Fruit fly (Drosophila melanogaster): ENCODE data around the gene CAH16.
A peak's percentile ranks its signal among the peaks of the same experiment; 100 is the strongest.

CAH16 gene

DNA sequence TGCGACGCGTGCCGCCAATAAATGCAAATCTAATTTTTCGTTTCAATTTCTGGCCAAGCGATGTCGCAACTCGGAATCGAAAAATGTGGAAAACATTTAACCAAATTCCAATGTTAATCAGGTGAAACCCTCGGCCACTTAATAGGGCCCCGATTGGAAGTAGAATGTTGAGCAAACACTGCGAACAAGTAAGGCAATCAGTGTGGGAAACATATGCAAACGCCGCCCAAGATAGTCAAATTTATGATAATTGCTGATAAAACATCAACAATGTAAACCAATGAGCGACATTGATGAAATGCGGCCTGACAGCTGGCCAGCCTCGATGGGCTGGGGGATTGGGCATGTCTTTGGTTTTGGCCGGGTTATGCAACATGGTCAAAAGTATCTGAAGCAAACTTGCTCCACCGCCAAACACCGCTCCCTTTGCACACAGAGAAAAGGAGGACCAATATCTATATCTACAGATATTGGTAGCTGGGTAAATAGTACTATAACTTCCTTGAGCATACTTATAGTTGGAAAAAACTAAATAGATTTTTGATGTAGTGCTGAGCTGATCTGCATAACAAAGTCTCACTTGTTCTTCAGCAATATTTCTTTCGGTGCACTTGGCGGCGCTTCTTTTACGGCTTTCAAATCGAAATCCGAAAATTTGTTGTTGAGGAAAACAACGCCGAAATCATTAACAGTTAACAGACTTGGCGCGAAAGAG, 12.6 kb upstream of the CAH16 start (continued):
- TF ChIP-seq CG32006 (GFP tag; optimal IDR thresholded peaks at IDR 0.05): peak; percentile 46
- peak; percentile 77 for TF ChIP-seq Hr39 (GFP tag; optimal IDR thresholded peaks at IDR 0.05)
- TF ChIP-seq cyc (GFP tag; optimal IDR thresholded peaks at IDR 0.05): peak; percentile 81
- peak; percentile 74 for TF ChIP-seq CG6163 (GFP tag; IDR thresholded peaks at IDR 0.05)
- no peak for TF ChIP-seq Ets96B (tag; optimal IDR thresholded peaks at IDR 0.05)
- peak; percentile 68 for TF ChIP-seq OdsH (GFP tag; optimal IDR thresholded peaks at IDR 0.05)
- no peak for TF ChIP-seq fkh (GFP tag; optimal IDR thresholded peaks at IDR 0.05)
- TF ChIP-seq Hr4 (GFP tag; optimal IDR thresholded peaks at IDR 0.05): peak; percentile 32
- peak; percentile 68 for TF ChIP-seq acj6 (GFP tag; optimal IDR thresholded peaks at IDR 0.05)
- TF ChIP-seq Sox14 (GFP tag; optimal IDR thresholded peaks at IDR 0.05): peak; percentile 51
- peak; percentile 69 for TF ChIP-seq pdm3 (GFP tag; optimal IDR thresholded peaks at IDR 0.05)
- TF ChIP-seq Gug (GFP tag; IDR thresholded peaks at IDR 0.05): no peak
- peak; percentile 73 for TF ChIP-seq Ets21C (GFP tag; optimal IDR thresholded peaks at IDR 0.05)
- TF ChIP-seq CG10631 (GFP tag; optimal IDR thresholded peaks at IDR 0.05): peak; percentile 16
- TF ChIP-seq CG1621 (tag; optimal IDR thresholded peaks at IDR 0.05): no peak
- TF ChIP-seq CG8319 (GFP tag; optimal IDR thresholded peaks at IDR 0.05): peak; percentile 61
- TF ChIP-seq fd59A (GFP tag; optimal IDR thresholded peaks at IDR 0.05): no peak

DNA sequence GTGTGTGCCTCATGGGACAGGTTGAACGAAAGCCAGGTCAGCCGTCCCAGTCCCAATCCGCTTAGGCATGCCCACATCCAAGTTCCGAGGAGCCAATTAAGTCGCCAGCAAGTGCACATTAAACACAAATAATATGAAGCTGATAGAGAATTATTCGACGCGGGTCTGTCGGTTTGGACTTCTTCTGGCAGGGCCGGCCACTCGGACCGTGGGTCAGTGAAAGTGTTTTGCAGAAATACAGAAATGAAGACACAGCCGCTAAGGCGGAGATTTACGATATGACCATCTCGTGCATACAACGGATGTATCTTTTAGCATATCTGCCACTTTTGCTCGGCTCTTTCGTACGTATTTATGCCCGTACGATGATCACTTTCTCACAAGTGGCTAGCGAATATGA, 11.8 kb upstream of the CAH16 start:
- TF ChIP-seq Blimp-1 (GFP tag; optimal IDR thresholded peaks at IDR 0.05) (peak; percentile 92), CG6854 (GFP tag; optimal IDR thresholded peaks at IDR 0.05) (peak; percentile 54), CG8119 (GFP tag; IDR thresholded peaks at IDR 0.05) (no peak)

DNA sequence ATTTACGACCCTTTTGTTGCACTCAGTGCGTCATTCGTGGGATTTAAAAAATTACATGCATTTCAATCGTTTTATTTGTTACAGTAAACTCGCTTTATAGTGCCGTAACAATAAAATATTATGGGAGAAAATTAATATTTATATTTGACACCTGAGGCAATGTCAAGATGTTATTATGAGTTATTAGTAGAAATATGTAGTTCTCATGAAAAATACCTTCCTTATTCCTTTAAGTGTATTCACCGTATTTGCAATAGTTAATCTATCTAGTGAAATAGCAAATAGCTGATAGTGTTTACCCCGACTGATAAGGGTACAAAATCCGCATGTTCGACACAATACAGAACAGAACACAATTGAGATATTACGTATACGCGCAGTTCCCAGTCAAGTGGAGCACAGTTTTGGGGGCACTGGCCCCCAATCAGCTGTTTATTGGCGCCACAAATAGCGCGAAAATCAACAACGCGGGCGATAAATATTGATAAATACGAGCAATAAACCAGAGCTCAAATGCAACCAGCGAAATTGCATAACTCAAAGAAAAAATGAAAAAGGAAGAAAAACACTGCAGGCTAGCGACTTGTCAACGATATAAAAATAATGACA, 9.5 kb upstream of the CAH16 start:
- TF ChIP-seq Hr4 (GFP tag; optimal IDR thresholded peaks at IDR 0.05): peak; percentile 49
- TF ChIP-seq eg (GFP tag; IDR thresholded peaks at IDR 0.05): peak; percentile 58
- peak; percentile 32 for TF ChIP-seq OdsH (GFP tag; optimal IDR thresholded peaks at IDR 0.05)
- TF ChIP-seq svp (GFP tag): no peak
- TF ChIP-seq CG34406 (GFP tag; optimal IDR thresholded peaks at IDR 0.05): no peak
- TF ChIP-seq CG6808 (GFP tag; optimal IDR thresholded peaks at IDR 0.05): no peak
- no peak for TF ChIP-seq fd59A (GFP tag; optimal IDR thresholded peaks at IDR 0.05)
- peak; percentile 16; the same call in 1 of the 3 replicates for TF ChIP-seq CG6163 (GFP tag; IDR thresholded peaks at IDR 0.05)
- peak; percentile 8 for TF ChIP-seq CG1621 (tag; optimal IDR thresholded peaks at IDR 0.05)
- no peak for TF ChIP-seq CG3032 (tag; optimal IDR thresholded peaks at IDR 0.05)
- TF ChIP-seq CG8119 (GFP tag; IDR thresholded peaks at IDR 0.05): peak; percentile 51; the same call in 1 of the 3 replicates
- no peak for TF ChIP-seq CG10669 (GFP tag; optimal IDR thresholded peaks at IDR 0.05)
- peak; percentile 39 for TF ChIP-seq CG32006 (GFP tag; optimal IDR thresholded peaks at IDR 0.05)
- TF ChIP-seq CG10631 (GFP tag; optimal IDR thresholded peaks at IDR 0.05): peak; percentile 11
- peak; percentile 42 for TF ChIP-seq vri (GFP tag; optimal IDR thresholded peaks at IDR 0.05)
- peak; percentile 33 for TF ChIP-seq pdm3 (GFP tag; optimal IDR thresholded peaks at IDR 0.05)
- TF ChIP-seq Eip78C (GFP tag): peak; percentile 63
- no peak for TF ChIP-seq acj6 (GFP tag; optimal IDR thresholded peaks at IDR 0.05)
- TF ChIP-seq CG6854 (GFP tag; optimal IDR thresholded peaks at IDR 0.05): no peak
- peak; percentile 14 for TF ChIP-seq CG8632 (GFP tag; optimal IDR thresholded peaks at IDR 0.05)

- TF ChIP-seq acj6 (GFP tag; optimal IDR thresholded peaks at IDR 0.05) (peak; percentile 32), OdsH (GFP tag; optimal IDR thresholded peaks at IDR 0.05) (peak; percentile 44), eg (GFP tag; IDR thresholded peaks at IDR 0.05) (peak; percentile 80), CG4318 (GFP tag; optimal IDR thresholded peaks at IDR 0.05) (peak; percentile 65), CG34406 (GFP tag; optimal IDR thresholded peaks at IDR 0.05) (peak; percentile 31), Ets21C (GFP tag; optimal IDR thresholded peaks at IDR 0.05) (no peak), CG11294 (GFP tag; IDR thresholded peaks at IDR 0.05) (0 out of 2 replicates have a peak, but pooled peaks have one; percentile 50), Hr38 (GFP tag; optimal IDR thresholded peaks at IDR 0.05) (no peak), topi (GFP tag; optimal IDR thresholded peaks at IDR 0.05) (peak; percentile 1), Hr4 (GFP tag; optimal IDR thresholded peaks at IDR 0.05) (peak; percentile 92), CG15336 (GFP tag; IDR thresholded peaks at IDR 0.05) (peak; percentile 92), CG6163 (GFP tag; IDR thresholded peaks at IDR 0.05) (peak; percentile 57), achi (GFP tag; optimal IDR thresholded peaks at IDR 0.05) (no peak), Gug (GFP tag; IDR thresholded peaks at IDR 0.05) (peak; percentile 69), CG6276 (GFP tag; optimal IDR thresholded peaks at IDR 0.05) (peak; percentile 84), CG1621 (tag; optimal IDR thresholded peaks at IDR 0.05) (no peak), CG8119 (GFP tag; IDR thresholded peaks at IDR 0.05) (peak; percentile 87), Sox14 (GFP tag; optimal IDR thresholded peaks at IDR 0.05) (peak; percentile 13), esn (GFP tag; optimal IDR thresholded peaks at IDR 0.05) (peak; percentile 5), Eip78C (GFP tag) (peak; percentile 85), Hr39 (GFP tag; optimal IDR thresholded peaks at IDR 0.05) (no peak), CG32006 (GFP tag; optimal IDR thresholded peaks at IDR 0.05) (peak; percentile 88), salr (GFP tag; optimal IDR thresholded peaks at IDR 0.05) (peak in 1 of 2 experiments; percentile 47), net (GFP tag; optimal IDR thresholded peaks at IDR 0.05) (peak; percentile 61), CG9139 (GFP tag; optimal IDR thresholded peaks at IDR 0.05) (no peak)
Measured at dm6 chr3R:31251130-31251770, 8.8 kb upstream of the CAH16 start.
